Fruit fly (Drosophila melanogaster): ENCODE measurements around the gene CG34174.

Gene CG34174

DNA sequence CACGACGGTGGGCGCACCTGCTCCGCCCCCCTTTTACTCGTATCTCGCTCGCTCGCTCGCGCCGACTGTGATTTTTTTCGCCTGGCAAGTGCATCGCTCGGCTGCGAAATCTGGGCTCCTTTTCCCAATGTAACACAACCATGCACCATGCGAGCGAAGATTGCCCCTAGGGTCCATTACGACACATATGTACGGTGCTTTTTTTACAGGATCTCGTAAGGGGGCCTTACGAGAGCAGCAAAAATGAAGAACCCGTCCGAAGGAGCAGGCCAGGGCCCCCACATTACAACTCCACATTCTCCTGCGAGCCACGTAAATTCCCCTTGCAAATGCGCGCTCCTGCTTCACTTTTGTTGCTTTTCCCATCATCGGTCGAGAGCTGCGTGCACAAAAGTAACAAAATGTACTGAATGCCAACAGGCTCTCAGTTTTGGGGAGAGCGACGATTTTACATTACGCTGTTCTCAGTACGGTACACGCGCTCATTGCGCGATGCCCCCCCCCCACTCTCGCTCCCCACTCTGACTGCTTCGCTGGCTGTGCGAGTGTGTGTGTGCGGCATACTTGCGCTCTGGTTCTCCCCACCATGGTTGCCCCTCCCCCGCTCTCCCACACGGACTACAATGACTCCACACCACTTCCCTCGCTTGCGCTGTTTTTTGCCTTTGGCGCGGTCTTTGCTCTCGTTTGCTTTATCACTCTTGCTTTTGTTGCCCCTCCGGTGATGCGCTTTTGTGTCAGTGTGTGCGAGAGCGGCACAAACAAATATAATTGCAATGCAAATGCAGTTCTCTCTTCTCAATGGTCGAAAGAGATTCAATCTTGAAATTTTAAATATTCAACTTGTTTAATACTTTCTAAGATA is 11.0 kb upstream of the CG34174 start (continued):
- peak; percentile 66 for TF ChIP-seq Met (GFP tag; optimal IDR thresholded peaks at IDR 0.05)
- peak; percentile 10 for TF ChIP-seq spab (GFP tag; optimal IDR thresholded peaks at IDR 0.05)
- peak; percentile 37 for TF ChIP-seq achi (GFP tag; optimal IDR thresholded peaks at IDR 0.05)
- peak; percentile 60 for TF ChIP-seq net (GFP tag; optimal IDR thresholded peaks at IDR 0.05)
- peak; percentile 54 for TF ChIP-seq CG15336 (GFP tag; IDR thresholded peaks at IDR 0.05)
- no peak for TF ChIP-seq Hr38 (GFP tag; optimal IDR thresholded peaks at IDR 0.05)
- no peak for TF ChIP-seq cyc (GFP tag; optimal IDR thresholded peaks at IDR 0.05)
- no peak; the same call in 1 of the 3 replicates for TF ChIP-seq eg (GFP tag; IDR thresholded peaks at IDR 0.05)
- TF ChIP-seq CG16779 (tag; optimal IDR thresholded peaks at IDR 0.05), result peak; percentile 39
- TF ChIP-seq Eip93F (GFP tag; optimal IDR thresholded peaks at IDR 0.05), result no peak
- TF ChIP-seq svp (GFP tag), result peak; percentile 86
- no peak for TF ChIP-seq Hr4 (GFP tag; optimal IDR thresholded peaks at IDR 0.05)
- TF ChIP-seq fd59A (GFP tag; optimal IDR thresholded peaks at IDR 0.05), result no peak
- no peak for TF ChIP-seq CG31627 (GFP tag; optimal IDR thresholded peaks at IDR 0.05)
- TF ChIP-seq CG32006 (GFP tag; optimal IDR thresholded peaks at IDR 0.05), result peak; percentile 59
- peak; percentile 90 for TF ChIP-seq Eip78C (GFP tag)
- peak; percentile 99 for TF ChIP-seq Blimp-1 (GFP tag; optimal IDR thresholded peaks at IDR 0.05)
- no peak for TF ChIP-seq CG34406 (GFP tag; optimal IDR thresholded peaks at IDR 0.05)
- TF ChIP-seq CG8319 (GFP tag; optimal IDR thresholded peaks at IDR 0.05), result no peak
- TF ChIP-seq CG4318 (GFP tag; optimal IDR thresholded peaks at IDR 0.05), result no peak
- peak; percentile 32 for TF ChIP-seq CG3919 (GFP tag; optimal IDR thresholded peaks at IDR 0.05)
- TF ChIP-seq CG8119 (GFP tag; IDR thresholded peaks at IDR 0.05), result peak; percentile 64; the same call in 1 of the 3 replicates
- TF ChIP-seq topi (GFP tag; optimal IDR thresholded peaks at IDR 0.05), result no peak
- TF ChIP-seq CG6792 (GFP tag; optimal IDR thresholded peaks at IDR 0.05), result peak; percentile 45
- TF ChIP-seq CG1621 (tag; optimal IDR thresholded peaks at IDR 0.05), result peak; percentile 57
- peak; percentile 14 for TF ChIP-seq CG10669 (GFP tag; optimal IDR thresholded peaks at IDR 0.05)
- peak; percentile 92 for TF ChIP-seq Lpt (GFP tag; optimal IDR thresholded peaks at IDR 0.05)

DNA sequence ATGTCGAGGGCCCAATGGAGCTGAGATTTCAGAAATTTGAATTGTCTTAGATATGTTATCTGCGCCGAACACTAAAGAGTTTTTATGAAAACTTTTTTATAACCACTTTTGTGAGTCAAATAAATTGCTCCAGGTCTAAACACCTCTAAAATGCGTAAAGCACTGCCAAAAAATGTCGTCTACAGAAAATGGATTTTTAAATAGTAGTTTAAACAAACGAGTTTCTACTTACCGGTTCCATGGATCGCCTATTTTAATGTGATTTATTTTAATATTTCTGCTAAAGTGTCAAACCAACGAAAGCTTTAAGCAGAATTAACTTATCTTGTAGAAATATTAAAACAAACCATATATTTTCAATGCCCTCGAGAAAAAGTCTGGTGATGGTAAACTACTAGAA is 8.0 kb upstream of the CG34174 start, which contains the start of gene CG31668:
TSS of gene CG31668 (minus strand) at position 101 of the 400 bp plus-strand sequence.
- no peak for TF ChIP-seq dac (GFP tag; optimal IDR thresholded peaks at IDR 0.05)
- no peak for TF ChIP-seq CG4318 (GFP tag; optimal IDR thresholded peaks at IDR 0.05)
- no peak for TF ChIP-seq Sox14 (GFP tag; optimal IDR thresholded peaks at IDR 0.05)
- TF ChIP-seq CG7368 (GFP tag; optimal IDR thresholded peaks at IDR 0.05), result no peak
- no peak for TF ChIP-seq acj6 (GFP tag; optimal IDR thresholded peaks at IDR 0.05)
- TF ChIP-seq achi (GFP tag; optimal IDR thresholded peaks at IDR 0.05), result no peak
- no peak for TF ChIP-seq ss (GFP tag; optimal IDR thresholded peaks at IDR 0.05)
- no peak for TF ChIP-seq topi (GFP tag; optimal IDR thresholded peaks at IDR 0.05)
- no peak for TF ChIP-seq OdsH (GFP tag; optimal IDR thresholded peaks at IDR 0.05)
- no peak for TF ChIP-seq CG3919 (GFP tag; optimal IDR thresholded peaks at IDR 0.05)
- TF ChIP-seq CG6163 (GFP tag; IDR thresholded peaks at IDR 0.05), result no peak

DNA sequence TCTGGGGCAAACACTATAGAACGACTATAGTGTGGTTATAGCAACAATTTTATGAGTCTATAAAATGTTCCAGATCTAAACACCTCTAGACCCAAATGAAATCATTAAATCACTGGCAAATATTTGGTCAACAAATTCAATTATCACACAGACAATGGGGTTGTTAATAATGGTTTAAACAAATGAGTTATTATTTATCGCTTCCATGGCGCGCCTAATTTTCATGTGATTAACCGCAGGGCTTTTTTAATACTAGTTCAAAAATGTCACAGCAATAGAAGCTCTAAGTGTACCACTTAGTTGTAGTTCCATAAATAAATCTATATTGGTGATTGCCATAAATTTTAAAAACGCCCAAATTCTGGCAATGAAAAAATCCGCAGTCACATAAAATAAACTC is 5.1 kb upstream of the CG34174 start, which contains the start of gene CG33124:
TSS of gene CG33124 (minus strand) at position 101 of the 400 bp plus-strand sequence.
- TF ChIP-seq cyc (GFP tag; optimal IDR thresholded peaks at IDR 0.05) (no peak), achi (GFP tag; optimal IDR thresholded peaks at IDR 0.05) (no peak), CG6792 (GFP tag; optimal IDR thresholded peaks at IDR 0.05) (no peak), Eip78C (GFP tag) (no peak), spab (GFP tag; optimal IDR thresholded peaks at IDR 0.05) (no peak)

DNA sequence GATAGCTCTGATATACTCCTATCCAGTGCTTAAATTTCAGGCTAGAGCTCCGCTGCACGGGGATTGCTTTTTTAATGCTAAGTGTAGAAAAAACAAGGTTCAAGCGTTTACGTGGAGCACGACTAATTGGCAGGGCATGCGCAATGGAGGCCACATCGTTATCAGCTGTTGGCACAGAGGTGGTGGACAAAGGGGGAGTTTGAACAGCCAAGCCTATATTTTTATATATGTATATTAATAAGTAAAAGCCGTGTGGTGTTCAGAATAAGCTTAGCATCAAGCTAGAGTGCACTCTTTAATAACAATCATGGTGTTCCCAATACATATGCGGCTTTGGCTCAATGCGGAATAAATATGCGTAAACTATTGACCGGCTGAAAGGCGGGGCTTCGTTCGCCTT is 1.6 kb upstream of the CG34174 start, which contains the start of gene CG15385:
TSS of gene CG15385 (minus strand) at position 94 of the 400 bp plus-strand sequence.
- TF ChIP-seq CG8319 (GFP tag; optimal IDR thresholded peaks at IDR 0.05), result no peak
- TF ChIP-seq Eip78C (GFP tag), result peak; percentile 58
- no peak for TF ChIP-seq svp (GFP tag)
- TF ChIP-seq eg (GFP tag; IDR thresholded peaks at IDR 0.05), result no peak

Measured in whole organism, prepupa.